Worm (Caenorhabditis elegans): ENCODE measurements around the gene C25D7.9.

C25D7.9 gene

ce11 chrV:15065068-15065744 is at the start of gene C25D7.9:
Gene C25D7.9, plus strand, starts transcription at chrV:15065135.
- peak; percentile 28 for TF ChIP-seq pha-4 (tag; optimal IDR thresholded peaks at IDR 0.05)
- peak; percentile 39 for TF ChIP-seq hmg-11 (tag; optimal IDR thresholded peaks at IDR 0.05)
- no peak for TF ChIP-seq zag-1 (tag; optimal IDR thresholded peaks at IDR 0.05)
- TF ChIP-seq lin-39 (tag; optimal IDR thresholded peaks at IDR 0.05), result peak; percentile 20
- no peak for TF ChIP-seq ceh-82 (tag; optimal IDR thresholded peaks at IDR 0.05)
- TF ChIP-seq nfya-1 (tag; optimal IDR thresholded peaks at IDR 0.05; ENCODE audit: insufficient read depth), result peak; percentile 33
- peak; percentile 45 for TF ChIP-seq lin-15B (tag; optimal IDR thresholded peaks at IDR 0.05)
- TF ChIP-seq nhr-25 (tag; optimal IDR thresholded peaks at IDR 0.05), result peak; percentile 6

DNA sequence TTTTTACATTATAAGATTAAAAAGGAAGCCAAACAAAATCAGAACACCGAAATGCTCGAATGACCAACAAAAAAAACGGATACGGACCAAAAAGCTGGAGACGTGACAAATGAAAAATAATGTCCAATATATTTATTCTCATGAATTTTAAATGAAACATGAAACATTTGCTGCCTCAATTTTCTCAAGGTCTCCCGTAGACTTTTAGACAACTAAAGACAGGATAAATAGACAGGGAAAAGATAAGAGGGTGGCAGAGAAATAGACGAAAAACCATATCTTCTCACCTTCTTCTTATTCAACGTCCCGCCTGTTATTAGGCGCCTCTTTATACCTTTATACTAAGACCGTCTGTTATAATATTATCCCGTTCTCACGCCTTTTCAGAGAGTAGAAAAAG is 49.1 kb upstream of the C25D7.9 start:
- TF ChIP-seq skn-1 (tag; optimal IDR thresholded peaks at IDR 0.05) (no peak), nhr-25 (tag; optimal IDR thresholded peaks at IDR 0.05) (peak; percentile 69)

ce11 chrV:15016795-15017429 is 48.0 kb upstream of the C25D7.9 start:
- TF ChIP-seq pha-4 (tag; optimal IDR thresholded peaks at IDR 0.05) (peak; percentile 94), nhr-25 (tag; optimal IDR thresholded peaks at IDR 0.05) (peak; percentile 19), daf-12 (tag; optimal IDR thresholded peaks at IDR 0.05) (no peak), pqm-1 (tag; optimal IDR thresholded peaks at IDR 0.05) (no peak), egl-5 (tag; optimal IDR thresholded peaks at IDR 0.05) (peak; percentile 1)

ce11 chrV:15020229-15020628 is 44.7 kb upstream of the C25D7.9 start, which contains the start of gene F14H8.2:
Gene F14H8.2, minus strand, starts transcription at chrV:15020329.
- TF ChIP-seq nhr-77 (tag; optimal IDR thresholded peaks at IDR 0.05), result no peak
- TF ChIP-seq nhr-28 (tag; optimal IDR thresholded peaks at IDR 0.05), result no peak
- TF ChIP-seq mml-1 (tag; optimal IDR thresholded peaks at IDR 0.05), result no peak
- no peak for TF ChIP-seq lin-15B (tag; optimal IDR thresholded peaks at IDR 0.05)
- TF ChIP-seq ama-1 (optimal IDR thresholded peaks at IDR 0.05), result no peak
- TF ChIP-seq nhr-23 (tag; optimal IDR thresholded peaks at IDR 0.05), result no peak
- TF ChIP-seq ZK546.5 (tag; optimal IDR thresholded peaks at IDR 0.05), result no peak
- TF ChIP-seq pha-4 (tag; optimal IDR thresholded peaks at IDR 0.05), result no peak
- TF ChIP-seq lin-39 (tag; optimal IDR thresholded peaks at IDR 0.05), result no peak
- no peak for TF ChIP-seq R02D3.7 (tag; optimal IDR thresholded peaks at IDR 0.05)
- TF ChIP-seq nfya-1 (tag; optimal IDR thresholded peaks at IDR 0.05; ENCODE audit: insufficient read depth), result no peak
- TF ChIP-seq zag-1 (tag; optimal IDR thresholded peaks at IDR 0.05), result no peak

DNA sequence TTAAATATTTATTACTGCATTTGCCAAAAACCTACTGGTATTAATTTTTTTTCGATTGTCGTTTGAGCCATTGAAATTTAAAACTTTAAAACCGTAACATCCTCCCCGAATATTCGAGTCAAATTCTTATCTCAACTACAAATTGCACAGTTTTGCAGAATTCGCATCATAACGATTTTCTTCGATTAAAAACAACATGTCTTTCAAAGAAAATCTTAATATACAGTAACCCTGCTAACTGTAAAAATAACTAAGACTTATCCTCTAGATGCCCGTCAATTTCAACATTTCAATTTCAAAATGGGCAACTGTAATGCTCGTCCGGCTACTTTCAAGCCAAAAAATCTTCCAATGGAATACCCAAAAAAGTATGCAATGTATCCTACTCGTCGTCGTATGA is 44.2 kb upstream of the C25D7.9 start, which contains the start of gene F14H8.5:
TSS of gene F14H8.5 (plus strand) at position 301 of the 400 bp plus-strand sequence.
- no peak for TF ChIP-seq sea-2 (GFP tag; optimal IDR thresholded peaks at IDR 0.05)
- no peak for TF ChIP-seq mdl-1 (tag; optimal IDR thresholded peaks at IDR 0.05)
- TF ChIP-seq nhr-77 (tag; optimal IDR thresholded peaks at IDR 0.05), result no peak
- TF ChIP-seq ztf-11 (tag; optimal IDR thresholded peaks at IDR 0.05), result no peak
- TF ChIP-seq ceh-16 (tag; optimal IDR thresholded peaks at IDR 0.05), result no peak
- no peak for TF ChIP-seq jun-1 (tag; optimal IDR thresholded peaks at IDR 0.05)
- no peak for TF ChIP-seq lin-39 (tag; optimal IDR thresholded peaks at IDR 0.05)
- TF ChIP-seq pha-4 (tag; optimal IDR thresholded peaks at IDR 0.05), result no peak
- no peak for TF ChIP-seq pqm-1 (tag; optimal IDR thresholded peaks at IDR 0.05)
- TF ChIP-seq egl-5 (tag; optimal IDR thresholded peaks at IDR 0.05), result no peak
- no peak for TF ChIP-seq ceh-9 (tag; optimal IDR thresholded peaks at IDR 0.05)
- no peak for TF ChIP-seq ztf-4 (tag; optimal IDR thresholded peaks at IDR 0.05)
- TF ChIP-seq ZK546.5 (tag; optimal IDR thresholded peaks at IDR 0.05), result no peak
- TF ChIP-seq nhr-76 (tag; optimal IDR thresholded peaks at IDR 0.05), result no peak
- TF ChIP-seq daf-12 (tag; optimal IDR thresholded peaks at IDR 0.05), result no peak
- no peak for TF ChIP-seq fkh-2 (tag; optimal IDR thresholded peaks at IDR 0.05)
- TF ChIP-seq nhr-25 (tag; optimal IDR thresholded peaks at IDR 0.05), result no peak
- TF ChIP-seq eor-1 (tag; optimal IDR thresholded peaks at IDR 0.05), result no peak
- no peak for TF ChIP-seq lin-15B (tag; optimal IDR thresholded peaks at IDR 0.05)
- TF ChIP-seq aly-2 (tag; optimal IDR thresholded peaks at IDR 0.05), result no peak

DNA sequence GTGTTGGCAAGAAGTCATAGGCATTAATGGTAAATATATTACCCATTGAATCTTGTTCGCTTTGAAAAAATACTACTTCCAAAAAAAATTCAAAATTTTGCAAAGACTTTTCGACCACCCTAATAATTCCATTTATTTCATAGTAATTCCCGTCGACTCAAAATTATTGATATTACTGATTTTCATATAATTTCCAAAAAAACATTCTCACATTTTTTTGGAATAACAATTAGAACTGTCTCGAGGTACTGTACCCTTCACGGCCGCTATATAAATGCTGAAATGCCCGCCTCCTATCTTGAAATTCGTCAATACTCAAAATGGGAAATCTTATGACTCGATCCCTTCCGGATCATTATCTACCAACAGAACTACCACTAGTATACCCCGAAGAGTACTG is 41.4 kb upstream of the C25D7.9 start, which contains the start of gene F14H8.4:
TSS of gene F14H8.4 (plus strand) at position 301 of the 400 bp plus-strand sequence.
- TF ChIP-seq snpc-4 (tag; optimal IDR thresholded peaks at IDR 0.05), result no peak
- TF ChIP-seq mdl-1 (tag; optimal IDR thresholded peaks at IDR 0.05), result no peak
- no peak for TF ChIP-seq nhr-77 (tag; optimal IDR thresholded peaks at IDR 0.05)
- TF ChIP-seq ceh-28 (tag; optimal IDR thresholded peaks at IDR 0.05), result no peak
- TF ChIP-seq jun-1 (tag; optimal IDR thresholded peaks at IDR 0.05), result no peak
- no peak for TF ChIP-seq elt-1 (tag; optimal IDR thresholded peaks at IDR 0.05)

Measured in whole organism, L3 larva.